Worm (Caenorhabditis elegans): ENCODE results near the gene trul-1.

DNA sequence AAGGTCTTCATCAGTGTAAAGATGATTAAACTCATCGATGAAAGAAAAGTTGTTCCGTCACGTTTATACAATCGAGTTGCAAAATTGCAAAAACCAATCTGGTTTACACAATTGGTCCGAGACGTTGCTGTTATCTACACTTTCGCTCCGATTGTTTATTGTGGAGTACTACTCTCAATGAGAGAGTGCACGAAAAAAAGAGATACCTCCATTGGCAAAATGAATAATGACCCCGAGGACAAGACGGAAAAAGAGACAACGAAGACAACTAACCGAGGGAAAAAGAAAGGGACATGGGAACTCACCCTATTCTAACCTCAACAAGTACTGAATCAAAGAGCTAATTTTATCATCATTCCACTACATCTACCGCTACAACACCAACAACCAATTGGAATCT is 31.2 kb upstream of the trul-1 start:
- TF ChIP-seq ceh-19 (GFP tag; optimal IDR thresholded peaks at IDR 0.05): no peak
- no peak for TF ChIP-seq mec-3 (tag; optimal IDR thresholded peaks at IDR 0.05; ENCODE audit: borderline replicate concordance)
- TF ChIP-seq elt-2 (tag; optimal IDR thresholded peaks at IDR 0.05): peak; percentile 66
- no peak for TF ChIP-seq C38D4.7 (GFP tag; optimal IDR thresholded peaks at IDR 0.05)
- no peak for TF ChIP-seq pqm-1 (tag; optimal IDR thresholded peaks at IDR 0.05)
- no peak for TF ChIP-seq pat-9 (tag; optimal IDR thresholded peaks at IDR 0.05)
- TF ChIP-seq lin-11 (tag; optimal IDR thresholded peaks at IDR 0.05): no peak
- TF ChIP-seq ttx-3 (tag; optimal IDR thresholded peaks at IDR 0.05): no peak
- no peak for TF ChIP-seq dmd-4 (tag; optimal IDR thresholded peaks at IDR 0.05; ENCODE audit: borderline replicate concordance)
- TF ChIP-seq zip-5 (tag; optimal IDR thresholded peaks at IDR 0.05): no peak
- TF ChIP-seq ceh-24 (tag; optimal IDR thresholded peaks at IDR 0.05): no peak
- TF ChIP-seq sox-2 (GFP tag; IDR thresholded peaks at IDR 0.05): no peak

All from whole organism, late embryonic.